Fruit fly (Drosophila melanogaster) whole organism, wandering third instar larva: ENCODE measurements around the gene retm.

ENCODE experiments used
- CrebA ChIP-seq: fragments of 200-800 bp; sonication (Bioruptor generic); optimal IDR thresholded peaks from 2 replicates; lab custom pipeline; 2016; ENCODE audit warnings: missing biosample characterization, mild to moderate bottlenecking, missing genetic modification characterization, borderline replicate concordance
- Hnf4 ChIP-seq: fragments of 200-800 bp; sonication (Bioruptor generic); optimal IDR thresholded peaks from 2 replicates; lab custom pipeline; 2016; ENCODE audit warnings: missing biosample characterization, mild to moderate bottlenecking, missing genetic modification characterization
- Mio ChIP-seq: sonication (Bioruptor generic); optimal IDR thresholded peaks from 2 replicates; lab custom pipeline; 2016; ENCODE audit warnings: missing biosample characterization, missing genetic modification characterization
- Sp1 ChIP-seq: fragments of 200-800 bp; sonication (Bioruptor generic); optimal IDR thresholded peaks from 3 replicates; lab custom pipeline; 2019; ENCODE audit warnings: missing biosample characterization, mild to moderate bottlenecking, missing genetic modification characterization, moderate library complexity
- dsf ChIP-seq: sonication (Bioruptor generic); optimal IDR thresholded peaks from 2 replicates; lab custom pipeline; 2016; ENCODE audit warnings: missing biosample characterization, missing genetic modification characterization, borderline replicate concordance
- fru ChIP-seq: fragments of 200-800 bp; sonication (Bioruptor generic); optimal IDR thresholded peaks from 3 replicates; lab custom pipeline; 2016; ENCODE audit warnings: missing biosample characterization, mild to moderate bottlenecking, missing genetic modification characterization
- h ChIP-seq: fragments of 200-800 bp; sonication (Bioruptor generic); optimal IDR thresholded peaks from 3 replicates; lab custom pipeline; 2016; ENCODE audit warnings: missing biosample characterization, mild to moderate bottlenecking, missing genetic modification characterization
- jim ChIP-seq: fragments of 175-275, 200-325 bp; sonication (Bioruptor generic); optimal IDR thresholded peaks from 2 replicates; lab custom pipeline; 2016; ENCODE audit warnings: missing biosample characterization, mild to moderate bottlenecking, missing genetic modification characterization
- rgr ChIP-seq: fragments of 200-800 bp; sonication (Bioruptor generic); optimal IDR thresholded peaks from 3 replicates; lab custom pipeline; 2016; ENCODE audit warnings: missing biosample characterization, mild to moderate bottlenecking, missing genetic modification characterization

dm6 chr2L:6473076-6474037 lies 17.6 kb upstream of the retm start, which contains the start of gene mmy:
- TF ChIP-seq Sp1 (GFP tag; lab: Kevin White, UChicago) (peak; percentile 70), CrebA (GFP tag; lab: Kevin White, UChicago) (no peak), Mio (GFP tag; lab: Kevin White, UChicago) (no peak), fru (GFP tag; lab: Kevin White, UChicago) (peak; percentile 64), h (GFP tag; lab: Kevin White, UChicago) (peak; percentile 38), rgr (peak; percentile 66), jim (GFP tag; lab: Kevin White, UChicago) (peak; percentile 77), dsf (GFP tag; lab: Kevin White, UChicago) (no peak), Hnf4 (GFP tag; lab: Kevin White, UChicago) (no peak)
